Worm (Caenorhabditis elegans) whole organism, mixed stage, embryonic: ENCODE measurements around the gene fbxa-26.
"Not testable (repeated sequence)": the region's sequence is repeated elsewhere in the genome, so short reads cannot be mapped to it uniquely, and the experiment has no call there.

Experiments used
- M03D4.4 ChIP-seq: sonication (generic microtip); optimal IDR thresholded peaks from 2 replicates; lab custom pipeline; 2017; ENCODE audit warnings: mild to moderate bottlenecking, missing genetic modification characterization, missing compliant biosample characterization
- bed-3 ChIP-seq: fragments of 200-800 bp; sonication (Bioruptor generic); optimal IDR thresholded peaks from 3 replicates; lab custom pipeline; 2018; ENCODE audit warnings: mild to moderate bottlenecking, missing genetic modification characterization, moderate library complexity, missing compliant biosample characterization
- ceh-39 ChIP-seq: fragments of 150-350 bp; optimal IDR thresholded peaks from 2 replicates; lab custom pipeline; 2014; ENCODE audit warnings: missing biosample characterization, missing genetic modification characterization
- ceh-43 ChIP-seq: fragments of 200-800 bp; sonication (Bioruptor generic); optimal IDR thresholded peaks from 2 replicates; lab custom pipeline; 2018; ENCODE audit warnings: mild to moderate bottlenecking, missing genetic modification characterization, moderate library complexity, missing compliant biosample characterization
- ces-1 ChIP-seq: fragments of 150-350 bp; optimal IDR thresholded peaks from 2 replicates; lab custom pipeline; 2014; ENCODE audit warnings: missing biosample characterization, missing genetic modification reagents, missing genetic modification characterization
- drap-1 ChIP-seq: fragments of 200-800 bp; sonication (Bioruptor generic); optimal IDR thresholded peaks from 3 replicates; lab custom pipeline; 2018; ENCODE audit warnings: mild to moderate bottlenecking, missing genetic modification characterization, missing compliant biosample characterization
- elt-1 ChIP-seq: sonication (generic microtip); optimal IDR thresholded peaks from 2 replicates; lab custom pipeline; 2017; ENCODE audit warnings: missing genetic modification characterization, mild to moderate bottlenecking, missing compliant biosample characterization, antibody characterized with exemption, moderate library complexity, borderline replicate concordance; ENCODE audit not compliant: insufficient read depth
- elt-3 ChIP-seq: fragments of 150-350 bp; optimal IDR thresholded peaks from 2 replicates; lab custom pipeline; 2014; ENCODE audit warnings: missing biosample characterization, missing genetic modification characterization
- ham-2 ChIP-seq: fragments of 200-800 bp; sonication (Bioruptor generic); optimal IDR thresholded peaks from 2 replicates; lab custom pipeline; 2018; ENCODE audit warnings: mild to moderate bottlenecking, missing genetic modification characterization, missing compliant biosample characterization
- hlh-1 ChIP-seq: fragments of 150-350 bp; optimal IDR thresholded peaks from 2 replicates; lab custom pipeline; 2014; ENCODE audit warnings: missing biosample characterization, missing genetic modification reagents, missing genetic modification characterization
- lin-13 ChIP-seq: fragments of 150-350 bp; optimal IDR thresholded peaks from 2 replicates; lab custom pipeline; 2014; ENCODE audit warnings: missing biosample characterization, missing genetic modification characterization
- lin-32 ChIP-seq: fragments of 200-800 bp; sonication (Bioruptor generic); optimal IDR thresholded peaks from 2 replicates; lab custom pipeline; 2018; ENCODE audit warnings: mild to moderate bottlenecking, missing genetic modification characterization, missing compliant biosample characterization
- lsy-2 ChIP-seq: fragments of 150-350 bp; optimal IDR thresholded peaks from 2 replicates; lab custom pipeline; 2014; ENCODE audit warnings: missing biosample characterization, missing genetic modification characterization
- mep-1 ChIP-seq: fragments of 150-350 bp; optimal IDR thresholded peaks from 2 replicates; lab custom pipeline; 2017; ENCODE audit warnings: missing biosample characterization, missing genetic modification reagents, missing genetic modification characterization, inconsistent platforms
- mls-2 ChIP-seq: sonication (generic microtip); optimal IDR thresholded peaks from 2 replicates; lab custom pipeline; 2016; ENCODE audit warnings: mild to moderate bottlenecking, missing genetic modification characterization, moderate library complexity, missing compliant biosample characterization
- nhr-12 ChIP-seq: fragments of 150-350 bp; optimal IDR thresholded peaks from 2 replicates; lab custom pipeline; 2014; ENCODE audit warnings: missing biosample characterization, missing genetic modification characterization
- nhr-2 ChIP-seq: fragments of 150-350 bp; optimal IDR thresholded peaks from 2 replicates; lab custom pipeline; 2014; ENCODE audit warnings: missing biosample characterization, missing genetic modification characterization
- nhr-237 ChIP-seq: fragments of 150-350 bp; optimal IDR thresholded peaks from 2 replicates; lab custom pipeline; 2014; ENCODE audit warnings: missing biosample characterization, missing genetic modification characterization
- nhr-76 ChIP-seq: sonication (generic microtip); optimal IDR thresholded peaks from 2 replicates; lab custom pipeline; 2017; ENCODE audit warnings: missing biosample characterization, missing genetic modification characterization
- pha-4 ChIP-seq: fragments of 150-350 bp; optimal IDR thresholded peaks from 2 replicates; lab custom pipeline; 2018; ENCODE audit warnings: missing biosample characterization, missing genetic modification reagents, missing genetic modification characterization
- sem-2 ChIP-seq: fragments of 200-800 bp; sonication (Bioruptor generic); optimal IDR thresholded peaks from 2 replicates; lab custom pipeline; 2018; ENCODE audit warnings: mild to moderate bottlenecking, missing genetic modification characterization, missing compliant biosample characterization
- snpc-4 ChIP-seq: fragments of 150-350 bp; optimal IDR thresholded peaks from 2 replicates; lab custom pipeline; 2014; ENCODE audit warnings: missing biosample characterization, missing genetic modification characterization
- sptf-1 ChIP-seq: sonication (generic microtip); optimal IDR thresholded peaks from 2 replicates; lab custom pipeline; 2017; ENCODE audit warnings: mild to moderate bottlenecking, missing genetic modification characterization, moderate library complexity, missing compliant biosample characterization
- tbx-8 ChIP-seq: fragments of 200-800 bp; sonication (Bioruptor generic); optimal IDR thresholded peaks from 2 replicates; lab custom pipeline; 2018; ENCODE audit warnings: mild to moderate bottlenecking, missing genetic modification characterization, moderate library complexity, missing compliant biosample characterization
- unc-120 ChIP-seq: sonication (generic microtip); optimal IDR thresholded peaks from 2 replicates; lab custom pipeline; 2017; ENCODE audit warnings: missing genetic modification characterization, missing compliant biosample characterization; ENCODE audit not compliant: poor library complexity, severe bottlenecking
- unc-62 ChIP-seq: fragments of 150-350 bp; optimal IDR thresholded peaks from 2 replicates; lab custom pipeline; 2014; ENCODE audit warnings: missing biosample characterization, missing genetic modification reagents, missing genetic modification characterization
- zip-8 ChIP-seq: fragments of 150-350 bp; optimal IDR thresholded peaks from 2 replicates; lab custom pipeline; 2014; ENCODE audit warnings: missing biosample characterization, missing genetic modification characterization
- ztf-11 ChIP-seq: fragments of 150-350 bp; optimal IDR thresholded peaks from 2 replicates; lab custom pipeline; 2014; ENCODE audit warnings: missing biosample characterization, missing genetic modification characterization

fbxa-26 gene

ce11 chrIII:1380535-1381274 is 38.4 kb upstream of the fbxa-26 start, which contains the start of the genes pals-21 and Y82E9BR.6:
Gene pals-21, minus strand, starts transcription at chrIII:1380635.
Gene Y82E9BR.6, plus strand, starts transcription at chrIII:1381224.
- TF ChIP-seq ces-1 (GFP tag; lab: Kevin White, UChicago), result no peak
- peak; percentile 75 for TF ChIP-seq hlh-1 (tag; lab: Kevin White, UChicago)

- TF ChIP-seq drap-1 (GFP tag; lab: Kevin White, UChicago); ham-2 (GFP tag; lab: Kevin White, UChicago); tbx-8: not testable (repeated sequence)
Observed at ce11 chrIII:1377903-1378302, 35.6 kb upstream of the fbxa-26 start, which contains the start of gene pals-40. Gene pals-40, minus strand, starts transcription at chrIII:1378003.

- not testable (repeated sequence) for TF ChIP-seq unc-120 (tag; lab: Kevin White, UChicago); nhr-12 (tag; lab: Kevin White, UChicago); drap-1 (GFP tag; lab: Kevin White, UChicago)
- TF ChIP-seq, all 35 proteins: peak for 0; not testable (repeated sequence) for 35
Observed at ce11 chrIII:1375491-1375890, 33.2 kb upstream of the fbxa-26 start, which contains the start of gene Y82E9BR.10. Gene Y82E9BR.10, minus strand, starts transcription at chrIII:1375591.

- TF ChIP-seq sptf-1 (tag; lab: Kevin White, UChicago) (no peak), elt-3 (no peak), M03D4.4 (tag; lab: Kevin White, UChicago) (no peak), mep-1 (tag; lab: Kevin White, UChicago) (no peak), sem-2 (GFP tag; lab: Kevin White, UChicago) (no peak), unc-62 (GFP tag; lab: Kevin White, UChicago) (no peak), pha-4 (tag; lab: Kevin White, UChicago) (no peak), lsy-2 (tag; lab: Kevin White, UChicago) (no peak), zip-8 (tag; lab: Kevin White, UChicago) (no peak), bed-3 (GFP tag; lab: Kevin White, UChicago) (no peak), ceh-39 (tag; lab: Kevin White, UChicago) (no peak), mls-2 (tag; lab: Kevin White, UChicago) (no peak), nhr-12 (tag; lab: Kevin White, UChicago) (no peak), elt-1 (tag; lab: Kevin White, UChicago) (no peak), lin-32 (no peak), ztf-11 (no peak), ham-2 (GFP tag; lab: Kevin White, UChicago) (no peak), snpc-4 (tag; lab: Kevin White, UChicago) (no peak), nhr-76 (tag; lab: Kevin White, UChicago) (no peak), nhr-2 (tag; lab: Kevin White, UChicago) (no peak)
- TF ChIP-seq, all 35 proteins: peak for 0
Observed at ce11 chrIII:1374355-1374807, 32.1 kb upstream of the fbxa-26 start, which contains the start of gene Y82E9BR.20. Gene Y82E9BR.20, plus strand, starts transcription at chrIII:1374405.

ce11 chrIII:1372563-1372962 is 30.2 kb upstream of the fbxa-26 start:
- no peak for TF ChIP-seq ham-2 (GFP tag; lab: Kevin White, UChicago)
- peak; percentile 82 for TF ChIP-seq hlh-1 (tag; lab: Kevin White, UChicago)

ce11 chrIII:1359669-1360068 is 17.3 kb upstream of the fbxa-26 start, which contains the start of gene Y82E9BR.9:
Gene Y82E9BR.9, minus strand, starts transcription at chrIII:1359769.
- no peak for TF ChIP-seq ces-1 (GFP tag; lab: Kevin White, UChicago)
- TF ChIP-seq hlh-1 (tag; lab: Kevin White, UChicago), result no peak
- no peak for TF ChIP-seq lin-32
- TF ChIP-seq nhr-237 (tag; lab: Kevin White, UChicago), result no peak
- TF ChIP-seq lin-13 (tag; lab: Kevin White, UChicago), result no peak
- no peak for TF ChIP-seq elt-3
- no peak for TF ChIP-seq unc-62 (GFP tag; lab: Kevin White, UChicago)
- TF ChIP-seq drap-1 (GFP tag; lab: Kevin White, UChicago), result no peak
- no peak for TF ChIP-seq ceh-43
- no peak for TF ChIP-seq mep-1 (tag; lab: Kevin White, UChicago)
